Fruit fly (Drosophila melanogaster) Kc167 (cell line): Measurements from ENCODE around the gene Lamtor4.

Source experiments
- Myc ChIP-seq: fragments of >200 bp; optimal IDR thresholded peaks from 2 replicates; lab custom pipeline; 2017; ENCODE audit warnings: missing external identifiers
- Sin3A ChIP-seq: fragments of >200 bp; optimal IDR thresholded peaks from 2 replicates; lab custom pipeline; 2018; ENCODE audit warnings: missing external identifiers
- h ChIP-seq: fragments of >200 bp; optimal IDR thresholded peaks from 3 replicates; lab custom pipeline; 2018; ENCODE audit warnings: missing external identifiers
- insv ChIP-seq: fragments of >200 bp; optimal IDR thresholded peaks from 3 replicates; lab custom pipeline; 2018; ENCODE audit warnings: missing external identifiers
- psq ChIP-seq: fragments of >200 bp; optimal IDR thresholded peaks from 2 replicates; lab custom pipeline; 2017; ENCODE audit warnings: missing external identifiers
- ttk ChIP-seq: sonication (Bioruptor generic); optimal IDR thresholded peaks from 2 replicates; lab custom pipeline; 2017; ENCODE audit warnings: missing external identifiers

DNA sequence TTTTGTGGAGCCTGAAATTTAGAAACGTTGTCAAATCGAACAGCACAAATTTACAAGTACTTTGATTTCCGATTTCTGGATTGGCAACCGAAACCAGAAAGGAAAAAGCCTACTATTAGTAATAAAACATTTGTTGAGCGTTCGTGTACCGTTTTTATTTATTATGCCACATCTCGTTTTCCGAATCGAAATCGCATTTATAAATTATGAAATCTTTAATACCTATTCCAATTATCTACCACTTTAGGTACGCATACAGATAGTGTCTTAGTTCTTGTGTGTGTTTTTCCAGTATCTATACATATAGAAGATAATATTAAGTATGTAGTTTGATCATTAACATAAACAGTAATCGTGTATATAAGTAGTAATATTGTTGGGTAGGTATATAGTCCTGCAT is 13.1 kb downstream of the Lamtor4 start, which contains the start of gene mge:
- TF ChIP-seq h (lab: Kevin White, UChicago) (no peak), psq (lab: Kevin White, UChicago) (no peak), insv (lab: Kevin White, UChicago) (no peak), Myc (lab: Kevin White, UChicago) (no peak), Sin3A (lab: Kevin White, UChicago) (no peak), ttk (no peak)
